Fruit fly (Drosophila melanogaster): ENCODE data around the gene CG32640.

The CG32640 gene

DNA sequence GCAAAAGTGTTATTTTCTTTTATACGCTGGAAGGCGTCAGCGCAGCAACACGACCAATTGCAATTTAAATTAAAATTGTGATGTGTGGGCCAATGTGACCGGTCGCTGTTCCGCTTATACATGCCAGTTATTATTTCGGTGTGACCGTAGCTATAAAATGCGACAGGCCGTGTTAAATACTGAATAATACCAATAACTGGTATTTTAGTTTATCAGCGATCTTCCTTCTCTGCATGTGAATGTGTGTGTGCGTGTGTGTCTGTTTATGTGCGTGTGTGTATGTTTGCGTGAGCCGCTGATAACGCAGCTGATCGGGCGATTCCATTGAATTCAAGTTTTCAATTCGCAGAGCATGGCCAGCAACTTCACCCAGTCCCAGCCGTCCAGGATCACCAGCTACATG, 49.1 kb upstream of the CG32640 start, which contains the start of the genes CG32638, CG15717 and MFS10 (continued):
- TF ChIP-seq ase (GFP tag; IDR thresholded peaks at IDR 0.05) = no peak
- no peak for TF ChIP-seq Optix (GFP tag; IDR thresholded peaks at IDR 0.05)
- no peak for TF ChIP-seq CG12219 (GFP tag; optimal IDR thresholded peaks at IDR 0.05)
- TF ChIP-seq Spps (tag; optimal IDR thresholded peaks at IDR 0.05) = no peak
- TF ChIP-seq sd (tag; optimal IDR thresholded peaks at IDR 0.05) = peak; percentile 59
- TF ChIP-seq CG32772 (GFP tag; IDR thresholded peaks at IDR 0.05) = no peak
- no peak for TF ChIP-seq Antp (GFP tag; optimal IDR thresholded peaks at IDR 0.05)
- TF ChIP-seq CG11247 (GFP tag; IDR thresholded peaks at IDR 0.05) = no peak
- no peak for TF ChIP-seq Blimp-1 (GFP tag; optimal IDR thresholded peaks at IDR 0.05)
- no peak for TF ChIP-seq BtbVII (GFP tag; optimal IDR thresholded peaks at IDR 0.05)
- no peak for TF ChIP-seq ttk (GFP tag; IDR thresholded peaks at IDR 0.05)
- TF ChIP-seq sens (GFP tag) = no peak
- no peak for TF ChIP-seq jigr1 (GFP tag; IDR thresholded peaks at IDR 0.05)
- TF ChIP-seq Asciz (GFP tag; optimal IDR thresholded peaks at IDR 0.05) = no peak
- no peak for TF ChIP-seq CkIIα-i1 (GFP tag; IDR thresholded peaks at IDR 0.05)
- no peak for TF ChIP-seq sens-2 (GFP tag; IDR thresholded peaks at IDR 0.05)
- peak; percentile 32 for TF ChIP-seq zen (tag; optimal IDR thresholded peaks at IDR 0.05)
- no peak for TF ChIP-seq Gsc (GFP tag; IDR thresholded peaks at IDR 0.05)
- no peak for TF ChIP-seq HLH54F (GFP tag; optimal IDR thresholded peaks at IDR 0.05)
- no peak for TF ChIP-seq Doc3 (GFP tag; IDR thresholded peaks at IDR 0.05; ENCODE audit: partially characterized antibody)
- TF ChIP-seq gt (GFP tag; IDR thresholded peaks at IDR 0.05) = no peak
- TF ChIP-seq Awh (GFP tag; IDR thresholded peaks at IDR 0.05) = no peak
- no peak for TF ChIP-seq sc (optimal IDR thresholded peaks at IDR 0.05)
- no peak for TF ChIP-seq sc (GFP tag; optimal IDR thresholded peaks at IDR 0.05)
- no peak for TF ChIP-seq CG8089 (GFP tag; optimal IDR thresholded peaks at IDR 0.05)
- TF ChIP-seq hb (GFP tag; IDR thresholded peaks at IDR 0.05; ENCODE audit: partially characterized antibody) = no peak
- TF ChIP-seq CG31365 (tag; optimal IDR thresholded peaks at IDR 0.05) = peak; percentile 72
- no peak for TF ChIP-seq klu (GFP tag; IDR thresholded peaks at IDR 0.05)
- no peak for TF ChIP-seq seq (GFP tag; IDR thresholded peaks at IDR 0.05)
- no peak for TF ChIP-seq CG2129 (GFP tag; IDR thresholded peaks at IDR 0.05; ENCODE audit: partially characterized antibody)
- no peak for TF ChIP-seq HLH3B (GFP tag; IDR thresholded peaks at IDR 0.05)
- TF ChIP-seq exex (tag; optimal IDR thresholded peaks at IDR 0.05) = peak; percentile 35
- TF ChIP-seq ato (GFP tag; IDR thresholded peaks at IDR 0.05; ENCODE audit: partially characterized antibody) = 0 out of 2 replicates have a peak, but pooled peaks have one; percentile 21
- peak; percentile 6 for TF ChIP-seq gem (tag; optimal IDR thresholded peaks at IDR 0.05)
- TF ChIP-seq fd3F (GFP tag; optimal IDR thresholded peaks at IDR 0.05) = no peak
- TF ChIP-seq Lpt (GFP tag; optimal IDR thresholded peaks at IDR 0.05) = no peak
- peak; percentile 33; the same call in 1 of the 2 replicates for TF ChIP-seq sob (GFP tag; IDR thresholded peaks at IDR 0.05)
- TF ChIP-seq Neu2 (GFP tag; optimal IDR thresholded peaks at IDR 0.05; ENCODE audit: borderline replicate concordance) = no peak
- no peak for TF ChIP-seq tup (GFP tag; optimal IDR thresholded peaks at IDR 0.05)
- TF ChIP-seq lola (GFP tag; optimal IDR thresholded peaks at IDR 0.05) = peak in 1 of 3 experiments; percentile 5
- no peak for TF ChIP-seq Dip3 (GFP tag; optimal IDR thresholded peaks at IDR 0.05)
- TF ChIP-seq BEAF-32 (GFP tag; optimal IDR thresholded peaks at IDR 0.05) = peak; percentile 54
- no peak for TF ChIP-seq HHEX (GFP tag; optimal IDR thresholded peaks at IDR 0.05)
- TF ChIP-seq CG4404 (GFP tag; IDR thresholded peaks at IDR 0.05) = no peak
- TF ChIP-seq Xrp1 (GFP tag; IDR thresholded peaks at IDR 0.05) = no peak
- TF ChIP-seq CG6683 (GFP tag; optimal IDR thresholded peaks at IDR 0.05) = no peak
- no peak for TF ChIP-seq sna (GFP tag; IDR thresholded peaks at IDR 0.05; ENCODE audit: partially characterized antibody)
- TF ChIP-seq CG4282 (GFP tag; optimal IDR thresholded peaks at IDR 0.05) = no peak
- TF ChIP-seq CG17359 (tag; optimal IDR thresholded peaks at IDR 0.05) = no peak
- TF ChIP-seq corto (GFP tag; optimal IDR thresholded peaks at IDR 0.05) = no peak
- TF ChIP-seq ewg (GFP tag; optimal IDR thresholded peaks at IDR 0.05) = peak; percentile 43

Measured in whole organism, embryonic.